Worm (Caenorhabditis elegans): ENCODE results near the gene K09C4.9.

ce11 chrX:3270806-3271205, 767 bp downstream of the K09C4.9 start, which contains the start of gene sul-1:
- no peak for TF ChIP-seq ztf-11 (tag; optimal IDR thresholded peaks at IDR 0.05)
- no peak for TF ChIP-seq unc-62 (GFP tag; optimal IDR thresholded peaks at IDR 0.05)
- TF ChIP-seq unc-39 (tag; optimal IDR thresholded peaks at IDR 0.05) = no peak
- TF ChIP-seq blmp-1 (tag; optimal IDR thresholded peaks at IDR 0.05; ENCODE audit: insufficient read depth) = no peak
- TF ChIP-seq nhr-237 (tag; optimal IDR thresholded peaks at IDR 0.05) = no peak
- TF ChIP-seq nhr-12 (tag; optimal IDR thresholded peaks at IDR 0.05) = no peak
